Fruit fly (Drosophila melanogaster): ENCODE measurements around the gene CG8006.

DNA sequence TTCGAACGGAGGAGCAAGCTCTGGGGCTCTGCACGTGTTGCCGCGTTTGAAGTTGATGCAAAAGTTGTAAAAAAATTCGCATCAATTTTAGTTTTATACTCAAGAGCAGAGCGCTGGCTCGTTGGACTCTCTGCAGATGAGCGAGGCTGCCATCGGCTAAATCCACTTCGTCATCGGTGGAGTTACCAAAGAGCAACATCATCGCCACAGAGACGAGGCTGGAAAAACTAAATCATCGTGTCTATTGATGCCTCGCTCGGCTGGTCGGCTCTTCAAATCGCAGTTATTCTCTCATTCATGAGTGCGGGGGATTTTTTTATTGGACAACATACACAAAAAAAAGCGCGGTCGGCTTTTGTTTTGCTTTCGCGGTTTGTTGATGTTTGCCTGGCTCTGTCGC, 46.3 kb upstream of the CG8006 start, which contains the start of gene CG13675:
- TF ChIP-seq kay (GFP tag; ENCODE audit: borderline replicate concordance) (no peak), CG12768 (GFP tag; optimal IDR thresholded peaks at IDR 0.05) (no peak), tj (GFP tag; optimal IDR thresholded peaks at IDR 0.05) (no peak), pad (GFP tag; optimal IDR thresholded peaks at IDR 0.05) (no peak), Crg-1 (GFP tag; optimal IDR thresholded peaks at IDR 0.05) (no peak)

Data from whole organism, adult.